Fruit fly (Drosophila melanogaster) whole organism, wandering third instar larva: ENCODE measurements around the gene rols.
A peak's percentile ranks its signal among the peaks of the same experiment; 100 is the strongest.

Experiments used
- Abd-B ChIP-seq: fragments of >200 bp; optimal IDR thresholded peaks from 2 replicates; lab custom pipeline; 2017; ENCODE audit warnings: missing biosample characterization, missing genetic modification characterization
- CG9705 ChIP-seq: fragments of 200-800 bp; sonication (Bioruptor generic); optimal IDR thresholded peaks from 2 replicates; lab custom pipeline; 2018; ENCODE audit warnings: missing biosample characterization, mild to moderate bottlenecking, missing genetic modification characterization
- CrebA ChIP-seq: fragments of 200-800 bp; sonication (Bioruptor generic); optimal IDR thresholded peaks from 2 replicates; lab custom pipeline; 2016; ENCODE audit warnings: missing biosample characterization, mild to moderate bottlenecking, missing genetic modification characterization, borderline replicate concordance
- Hr78 ChIP-seq: fragments of >200 bp; optimal IDR thresholded peaks from 2 replicates; lab custom pipeline; 2017; ENCODE audit warnings: missing biosample characterization, missing genetic modification characterization
- Myc ChIP-seq: fragments of >200 bp; optimal IDR thresholded peaks from 2 replicates; lab custom pipeline; 2017
- OdsH ChIP-seq: fragments of 200-800 bp; sonication (Bioruptor generic); optimal IDR thresholded peaks from 2 replicates; lab custom pipeline; 2016; ENCODE audit warnings: missing biosample characterization, mild to moderate bottlenecking, missing genetic modification characterization
- brk ChIP-seq: fragments of 200-800 bp; sonication (Bioruptor generic); optimal IDR thresholded peaks from 2 replicates; lab custom pipeline; 2016; ENCODE audit warnings: missing biosample characterization, mild to moderate bottlenecking, missing genetic modification characterization
- dmrt93B ChIP-seq: fragments of 200-800 bp; sonication (Bioruptor generic); optimal IDR thresholded peaks from 2 replicates; lab custom pipeline; 2018; ENCODE audit warnings: missing biosample characterization, mild to moderate bottlenecking, missing genetic modification characterization
- pan ChIP-seq: fragments of >200 bp; optimal IDR thresholded peaks from 2 replicates; lab custom pipeline; 2017
- sage ChIP-seq: fragments of 200-800 bp; sonication (Bioruptor generic); optimal IDR thresholded peaks from 2 replicates; lab custom pipeline; 2016; ENCODE audit warnings: missing biosample characterization, mild to moderate bottlenecking, missing genetic modification characterization

dm6 chr3L:12077348-12077747 lies 12.7 kb upstream of the rols start:
- TF ChIP-seq brk (peak; percentile 27), pan (lab: Kevin White, UChicago) (no peak), OdsH (peak; percentile 62), Hr78 (GFP tag; lab: Kevin White, UChicago) (no peak), Abd-B (GFP tag; lab: Kevin White, UChicago) (no peak), Myc (lab: Kevin White, UChicago) (no peak), CrebA (GFP tag; lab: Kevin White, UChicago) (no peak), dmrt93B (GFP tag; lab: Kevin White, UChicago) (peak; percentile 27), CG9705 (GFP tag; lab: Kevin White, UChicago) (no peak), sage (GFP tag; lab: Kevin White, UChicago) (no peak)
